Fruit fly (Drosophila melanogaster) S2 (cell line): Measurements from ENCODE around the gene CG18249.

Experiments used
- CG8478 ChIP-seq: fragments of >200 bp; optimal IDR thresholded peaks from 2 replicates; lab custom pipeline; 2018
- CTCF ChIP-seq, 2 experiments: fragments of >200 bp; optimal IDR thresholded peaks; 2 replicates each; lab custom pipeline; 2018

DNA sequence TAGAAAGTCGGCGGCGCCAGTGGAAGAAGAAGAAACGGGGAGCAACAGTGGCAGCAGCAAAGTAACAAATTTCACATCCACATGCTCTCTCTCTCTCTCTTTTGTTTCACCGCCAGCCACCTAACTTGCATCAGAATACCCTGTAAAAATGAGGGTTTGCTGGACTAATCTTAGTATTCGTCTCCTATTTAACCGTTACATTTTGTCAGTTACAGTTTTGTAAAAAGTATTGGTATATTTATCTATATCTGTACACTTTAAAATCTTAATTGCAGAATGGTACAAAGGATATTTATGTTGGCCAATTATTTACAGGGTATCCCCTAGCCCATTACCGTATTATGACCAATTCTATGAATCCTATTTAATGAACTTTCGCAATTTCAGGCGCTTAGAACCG is 13.9 kb downstream of the CG18249 start:
- no peak for TF ChIP-seq CTCF (optimal IDR thresholded peaks at IDR 0.05; lab: Kevin White, UChicago)
- TF ChIP-seq CG8478 (lab: Kevin White, UChicago) = no peak
